Fruit fly (Drosophila melanogaster) whole organism, wandering third instar larva: ENCODE results near the gene Hip1.
A peak's percentile ranks its signal among the peaks of the same experiment; 100 is the strongest.

Experiments
- Abd-B ChIP-seq: fragments of >200 bp; optimal IDR thresholded peaks from 2 replicates; lab custom pipeline; 2017; ENCODE audit warnings: missing biosample characterization, missing genetic modification characterization
- CG9705 ChIP-seq: fragments of 200-800 bp; sonication (Bioruptor generic); optimal IDR thresholded peaks from 2 replicates; lab custom pipeline; 2018; ENCODE audit warnings: missing biosample characterization, mild to moderate bottlenecking, missing genetic modification characterization
- CrebA ChIP-seq: fragments of 200-800 bp; sonication (Bioruptor generic); optimal IDR thresholded peaks from 2 replicates; lab custom pipeline; 2016; ENCODE audit warnings: missing biosample characterization, mild to moderate bottlenecking, missing genetic modification characterization, borderline replicate concordance
- Dif ChIP-seq: fragments of 200-275, 200-300 bp; sonication (Bioruptor generic); optimal IDR thresholded peaks from 2 replicates; lab custom pipeline; 2018; ENCODE audit warnings: missing biosample characterization, missing genetic modification characterization; ENCODE audit not compliant: partially characterized antibody
- Hnf4 ChIP-seq: fragments of 200-800 bp; sonication (Bioruptor generic); optimal IDR thresholded peaks from 2 replicates; lab custom pipeline; 2016; ENCODE audit warnings: missing biosample characterization, mild to moderate bottlenecking, missing genetic modification characterization
- Hr78 ChIP-seq: fragments of >200 bp; optimal IDR thresholded peaks from 2 replicates; lab custom pipeline; 2017; ENCODE audit warnings: missing biosample characterization, missing genetic modification characterization
- Myc ChIP-seq: fragments of >200 bp; optimal IDR thresholded peaks from 2 replicates; lab custom pipeline; 2017
- Rel ChIP-seq, 2 experiments: fragments of 200-800 bp; sonication (Bioruptor generic) in 1 of 2; optimal IDR thresholded peaks; 2 replicates in 1 of 2; 3 replicates in 1 of 2; lab custom pipeline; 2016 to 2019; ENCODE audit warnings: mild to moderate bottlenecking in 2 of 2, missing biosample characterization in 2 of 2, missing genetic modification characterization in 2 of 2, moderate library complexity in 1 of 2
- br ChIP-seq: fragments of 200-800 bp; sonication (Bioruptor generic); optimal IDR thresholded peaks from 2 replicates; lab custom pipeline; 2016; ENCODE audit warnings: missing biosample characterization, missing genetic modification characterization
- ey ChIP-seq: fragments of 200-800 bp; sonication (Bioruptor generic); optimal IDR thresholded peaks from 2 replicates; lab custom pipeline; 2016; ENCODE audit warnings: missing biosample characterization, missing genetic modification characterization
- pan ChIP-seq: fragments of >200 bp; optimal IDR thresholded peaks from 2 replicates; lab custom pipeline; 2017
- psq ChIP-seq: fragments of 200-800 bp; sonication (Bioruptor generic); optimal IDR thresholded peaks from 3 replicates; lab custom pipeline; 2017; ENCODE audit warnings: missing biosample characterization, mild to moderate bottlenecking, missing genetic modification characterization, moderate library complexity
- usp ChIP-seq: fragments of >200 bp; optimal IDR thresholded peaks from 2 replicates; lab custom pipeline; 2017; ENCODE audit warnings: missing biosample characterization, missing genetic modification characterization

- TF ChIP-seq ey (GFP tag; lab: Kevin White, UChicago), result no peak
- TF ChIP-seq CG9705 (GFP tag; lab: Kevin White, UChicago), result no peak
- no peak for TF ChIP-seq usp (GFP tag; lab: Kevin White, UChicago)
- no peak for TF ChIP-seq br (GFP tag; lab: Kevin White, UChicago)
- peak; percentile 48 for TF ChIP-seq CrebA
- no peak for TF ChIP-seq Abd-B (GFP tag; lab: Kevin White, UChicago)
- no peak for TF ChIP-seq pan (lab: Kevin White, UChicago)
- no peak for TF ChIP-seq Rel (GFP tag; optimal IDR thresholded peaks at IDR 0.05; lab: Kevin White, UChicago)
- TF ChIP-seq Rel (tag; optimal IDR thresholded peaks at IDR 0.05; lab: Kevin White, UChicago), result no peak
- no peak for TF ChIP-seq psq (GFP tag; lab: Kevin White, UChicago)
- TF ChIP-seq Myc, result no peak
- peak; percentile 88 for TF ChIP-seq Dif
- no peak for TF ChIP-seq Hnf4 (GFP tag; lab: Kevin White, UChicago)
- no peak for TF ChIP-seq Hr78 (GFP tag; lab: Kevin White, UChicago)
These were observed 17.7 kb upstream of the Hip1 start for dm6 chr3L:12790783-12791678.
